Worm (Caenorhabditis elegans) whole organism, L1 larva: Measurements from ENCODE around the gene alg-1.
A peak's percentile ranks its signal among the peaks of the same experiment; 100 is the strongest.

ENCODE experiments used
- C04F5.9 ChIP-seq: sonication (generic microtip); optimal IDR thresholded peaks from 2 replicates; lab custom pipeline; 2016; ENCODE audit warnings: missing genetic modification characterization, missing compliant biosample characterization
- alr-1 ChIP-seq: fragments of 200-800 bp; sonication (Bioruptor generic); optimal IDR thresholded peaks from 2 replicates; lab custom pipeline; 2018; ENCODE audit warnings: borderline replicate concordance, mild to moderate bottlenecking, missing genetic modification characterization, missing compliant biosample characterization
- blmp-1 ChIP-seq: fragments of 150-350 bp; optimal IDR thresholded peaks from 2 replicates; lab custom pipeline; 2014; ENCODE audit warnings: missing biosample characterization, missing genetic modification characterization
- ceh-63 ChIP-seq: fragments of 200-800 bp; sonication (Bioruptor generic); optimal IDR thresholded peaks from 2 replicates; lab custom pipeline; 2018; ENCODE audit warnings: mild to moderate bottlenecking, missing genetic modification characterization, missing compliant biosample characterization
- ceh-82 ChIP-seq, 3 experiments: fragments of 150-350 bp in 1 of 3; sonication (generic microtip) in 2 of 3; optimal IDR thresholded peaks; 2 replicates each; lab custom pipeline; 2014 to 2017; ENCODE audit warnings: missing biosample characterization in 3 of 3, missing genetic modification characterization in 3 of 3
- ceh-90 ChIP-seq: sonication (generic microtip); optimal IDR thresholded peaks from 2 replicates; lab custom pipeline; 2016; ENCODE audit warnings: missing genetic modification characterization, missing compliant biosample characterization
- dpl-1 ChIP-seq, 3 experiments: fragments of 150-350 bp in 2 of 3; sonication (generic microtip) in 1 of 3; optimal IDR thresholded peaks; 2 replicates each; lab custom pipeline; 2014 to 2017; ENCODE audit warnings: missing biosample characterization in 3 of 3, missing genetic modification characterization in 3 of 3, missing genetic modification reagents in 3 of 3
- dsc-1 ChIP-seq: sonication (generic microtip); optimal IDR thresholded peaks from 2 replicates; lab custom pipeline; 2016; ENCODE audit warnings: mild to moderate bottlenecking, missing genetic modification characterization, missing compliant biosample characterization
- efl-1 ChIP-seq, 4 experiments: fragments of 150-350 bp; optimal IDR thresholded peaks in 3 of 4; peaks in 1 of 4; 1 replicate in 1 of 4; 2 replicates in 3 of 4; lab custom pipeline; 2014; ENCODE audit warnings: missing biosample characterization in 2 of 4, missing genetic modification characterization in 2 of 4, missing genetic modification reagents in 2 of 4
- egl-13 ChIP-seq: sonication (generic microtip); optimal IDR thresholded peaks from 2 replicates; lab custom pipeline; 2016; ENCODE audit warnings: missing genotype, missing genetic modification reagents, missing genetic modification characterization, missing compliant biosample characterization
- elt-3 ChIP-seq, 6 experiments: fragments of 150-350 bp in 1 of 6; sonication (generic microtip); optimal IDR thresholded peaks; 2 replicates each; lab custom pipeline; 2017 to 2018; ENCODE audit warnings: missing biosample characterization in 6 of 6, missing genetic modification characterization in 6 of 6, inconsistent platforms in 1 of 6
- ets-5 ChIP-seq: fragments of 200-800 bp; sonication (Bioruptor generic); IDR thresholded peaks from 2 replicates; pipeline ENCODE4 v1.3.6; 2022; ENCODE audit warnings: missing genetic modification characterization, missing compliant biosample characterization
- fkh-8 ChIP-seq: sonication (generic microtip); optimal IDR thresholded peaks from 2 replicates; lab custom pipeline; 2016; ENCODE audit warnings: mild to moderate bottlenecking, missing genetic modification characterization, missing compliant biosample characterization
- fos-1 ChIP-seq: fragments of 150-350 bp; optimal IDR thresholded peaks from 2 replicates; lab custom pipeline; 2014; ENCODE audit warnings: missing biosample characterization, missing genetic modification characterization
- hlh-17 ChIP-seq: fragments of 200-800 bp; sonication (Bioruptor generic); optimal IDR thresholded peaks from 2 replicates; lab custom pipeline; 2018; ENCODE audit warnings: missing genetic modification characterization, mild to moderate bottlenecking, missing compliant biosample characterization, moderate library complexity, borderline replicate concordance
- hlh-4 ChIP-seq: sonication (generic microtip); optimal IDR thresholded peaks from 2 replicates; lab custom pipeline; 2016; ENCODE audit warnings: mild to moderate bottlenecking, missing genetic modification characterization, missing compliant biosample characterization
- hpl-2 ChIP-seq: fragments of 150-350 bp; optimal IDR thresholded peaks from 2 replicates; lab custom pipeline; 2014; ENCODE audit warnings: missing biosample characterization, missing genetic modification reagents, missing genetic modification characterization
- lin-13 ChIP-seq: fragments of 150-350 bp; optimal IDR thresholded peaks from 2 replicates; lab custom pipeline; 2014; ENCODE audit warnings: missing biosample characterization, missing genetic modification reagents, missing genetic modification characterization
- lin-14 ChIP-seq: fragments of 200-800 bp; sonication (Bioruptor generic); optimal IDR thresholded peaks from 2 replicates; lab custom pipeline; 2018; ENCODE audit warnings: mild to moderate bottlenecking, missing genetic modification characterization, moderate library complexity, missing compliant biosample characterization
- lin-35 ChIP-seq, 2 experiments: fragments of 150-350 bp; optimal IDR thresholded peaks; 2 replicates each; lab custom pipeline; 2014; ENCODE audit warnings: missing biosample characterization in 2 of 2, missing genetic modification characterization in 2 of 2, missing genetic modification reagents in 2 of 2
- lsy-2 ChIP-seq, 2 experiments: fragments of 150-350 bp; optimal IDR thresholded peaks; 2 replicates each; lab custom pipeline; 2014; ENCODE audit warnings: missing biosample characterization in 2 of 2, missing genetic modification characterization in 2 of 2
- mdl-1 ChIP-seq, 2 experiments: fragments of 150-350 bp; optimal IDR thresholded peaks; 2 replicates each; lab custom pipeline; 2014 to 2017; ENCODE audit warnings: missing biosample characterization in 2 of 2, missing genetic modification characterization in 2 of 2, inconsistent platforms in 1 of 2
- mep-1 ChIP-seq: fragments of 150-350 bp; optimal IDR thresholded peaks from 2 replicates; lab custom pipeline; 2014; ENCODE audit warnings: missing biosample characterization, missing genetic modification characterization
- nhr-20 ChIP-seq: sonication (generic microtip); optimal IDR thresholded peaks from 2 replicates; lab custom pipeline; 2016; ENCODE audit warnings: mild to moderate bottlenecking, missing genetic modification characterization, missing compliant biosample characterization
- nhr-47 ChIP-seq: sonication (generic microtip); optimal IDR thresholded peaks from 2 replicates; lab custom pipeline; 2016; ENCODE audit warnings: mild to moderate bottlenecking, missing genetic modification characterization, moderate library complexity, missing compliant biosample characterization
- nhr-71 ChIP-seq: sonication (generic microtip); optimal IDR thresholded peaks from 2 replicates; lab custom pipeline; 2016; ENCODE audit warnings: mild to moderate bottlenecking, missing genetic modification characterization, moderate library complexity, missing compliant biosample characterization
- nhr-85 ChIP-seq: sonication (generic microtip); peaks from one replicate; lab custom pipeline; 2016; ENCODE audit warnings: missing genetic modification characterization, inconsistent platforms, missing compliant biosample characterization
- nhr-90 ChIP-seq: sonication (generic microtip); optimal IDR thresholded peaks from 2 replicates; lab custom pipeline; 2016; ENCODE audit warnings: mild to moderate bottlenecking, missing genetic modification characterization, missing compliant biosample characterization; ENCODE audit not compliant: poor library complexity
- pag-3 ChIP-seq: sonication (generic microtip); optimal IDR thresholded peaks from 2 replicates; lab custom pipeline; 2017; ENCODE audit warnings: missing genetic modification characterization, mild to moderate bottlenecking, missing compliant biosample characterization, antibody characterized with exemption, borderline replicate concordance; ENCODE audit not compliant: insufficient read depth
- pqm-1 ChIP-seq: sonication (generic microtip); optimal IDR thresholded peaks from 3 replicates; lab custom pipeline; 2017; ENCODE audit warnings: missing biosample characterization, missing genetic modification characterization
- rnt-1 ChIP-seq: sonication (generic microtip); optimal IDR thresholded peaks from 2 replicates; lab custom pipeline; 2016; ENCODE audit warnings: mild to moderate bottlenecking, missing genetic modification characterization, moderate library complexity, missing compliant biosample characterization
- skn-1 ChIP-seq: fragments of 150-350 bp; optimal IDR thresholded peaks from 2 replicates; lab custom pipeline; 2014; ENCODE audit warnings: missing biosample characterization, missing genetic modification characterization
- snu-23 ChIP-seq: sonication (generic microtip); optimal IDR thresholded peaks from 2 replicates; lab custom pipeline; 2016; ENCODE audit warnings: missing genetic modification characterization, missing compliant biosample characterization
- sox-4 ChIP-seq: sonication (generic microtip); optimal IDR thresholded peaks from 2 replicates; lab custom pipeline; 2016; ENCODE audit warnings: missing genetic modification characterization, missing compliant biosample characterization
- sptf-1 ChIP-seq: fragments of 150-350 bp; optimal IDR thresholded peaks from 2 replicates; lab custom pipeline; 2014; ENCODE audit warnings: missing biosample characterization, missing genetic modification characterization
- swsn-7 ChIP-seq: sonication (generic microtip); optimal IDR thresholded peaks from 2 replicates; lab custom pipeline; 2016; ENCODE audit warnings: missing genetic modification characterization, missing compliant biosample characterization
- tbx-2 ChIP-seq: sonication (generic microtip); optimal IDR thresholded peaks from 2 replicates; lab custom pipeline; 2016; ENCODE audit warnings: missing genetic modification characterization, missing compliant biosample characterization
- tlp-1 ChIP-seq: fragments of 150-350 bp; optimal IDR thresholded peaks from 2 replicates; lab custom pipeline; 2014; ENCODE audit warnings: missing biosample characterization, missing genetic modification characterization
- unc-30 ChIP-seq: sonication (generic microtip); optimal IDR thresholded peaks from 2 replicates; lab custom pipeline; 2017; ENCODE audit warnings: missing biosample characterization, missing genetic modification characterization
- vab-15 ChIP-seq: sonication (generic microtip); optimal IDR thresholded peaks from 2 replicates; lab custom pipeline; 2017; ENCODE audit warnings: missing genotype, mild to moderate bottlenecking, missing genetic modification characterization, missing compliant biosample characterization
- xbp-1 ChIP-seq: sonication (generic microtip); optimal IDR thresholded peaks from 2 replicates; lab custom pipeline; 2016; ENCODE audit warnings: missing genetic modification characterization, missing compliant biosample characterization
- ztf-4 ChIP-seq: fragments of 150-350 bp; optimal IDR thresholded peaks from 2 replicates; lab custom pipeline; 2014; ENCODE audit warnings: missing biosample characterization, missing genetic modification characterization

The alg-1 gene

DNA sequence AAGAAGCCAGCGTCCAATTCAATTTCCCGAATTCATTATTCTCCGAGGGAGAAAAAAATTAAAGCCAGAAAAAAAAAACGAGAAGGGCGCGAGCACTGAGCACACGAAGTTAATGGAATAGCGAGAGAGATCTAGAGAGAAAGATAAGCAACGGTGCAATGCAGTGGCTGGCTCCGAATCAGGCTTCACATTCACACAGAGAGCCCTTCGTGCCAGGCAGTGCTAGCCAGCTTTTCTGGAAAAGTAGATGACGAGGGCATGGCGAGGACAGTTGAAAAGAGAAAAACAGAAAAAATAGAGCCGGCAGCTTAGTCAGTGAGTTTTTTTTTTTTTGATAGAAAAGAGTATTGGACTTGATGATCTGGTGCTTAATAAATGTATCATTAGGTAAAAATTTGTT is 35.3 kb upstream of the alg-1 start (continued):
- TF ChIP-seq lin-14 (GFP tag; lab: Kevin White, UChicago), result peak; percentile 48

ce11 chrX:13914289-13914688 is 34.6 kb upstream of the alg-1 start, which contains the start of gene Y26E6A.2:
Gene Y26E6A.2 (minus strand): TSS chrX:13914389.
- no peak for TF ChIP-seq alr-1 (tag; lab: Kevin White, UChicago)
- TF ChIP-seq lin-14 (GFP tag; lab: Kevin White, UChicago), result peak; percentile 50
- no peak for TF ChIP-seq sox-4 (tag; lab: Kevin White, UChicago)
- TF ChIP-seq ztf-4 (tag; lab: Kevin White, UChicago), result no peak
- TF ChIP-seq tlp-1 (tag; lab: Kevin White, UChicago), result no peak

DNA sequence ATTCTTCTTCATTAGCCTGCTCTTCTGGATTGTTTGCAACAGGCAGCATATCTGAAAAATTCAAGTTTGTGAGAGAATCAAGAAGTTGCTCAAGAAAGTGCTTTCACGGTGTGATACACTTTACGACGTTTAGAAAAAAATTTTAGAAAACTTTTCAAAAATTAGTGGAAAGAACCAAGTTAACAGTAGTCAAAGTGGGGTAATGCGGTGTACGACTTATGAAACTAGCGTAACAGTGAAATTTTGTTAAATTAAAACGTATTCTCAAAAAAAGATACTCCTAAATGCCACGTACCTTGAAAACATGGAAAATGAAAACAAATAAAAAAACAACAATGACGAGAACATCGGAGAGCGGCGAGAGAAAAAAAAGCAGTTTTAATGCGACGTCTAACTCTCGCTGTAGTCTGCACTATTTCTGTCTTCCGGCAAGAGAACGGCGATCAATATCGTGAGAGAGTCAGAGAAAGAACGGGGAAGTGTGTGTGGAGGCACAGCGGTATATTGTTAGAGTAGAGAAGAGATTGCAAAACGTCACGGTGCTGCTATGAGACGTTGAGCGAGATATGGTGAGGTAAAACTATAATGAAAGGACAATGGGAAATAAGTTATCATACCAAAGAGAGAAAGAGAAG is 31.7 kb upstream of the alg-1 start, which contains the start of gene ekl-5:
ekl-5 (minus strand) TSS at position 51 of the 635 bp plus-strand sequence.
- TF ChIP-seq ceh-63 (GFP tag; lab: Kevin White, UChicago), result no peak
- no peak for TF ChIP-seq pqm-1 (tag; lab: Kevin White, UChicago)
- TF ChIP-seq snu-23, result peak; percentile 74
- peak; percentile 59 for TF ChIP-seq nhr-20
- no peak for TF ChIP-seq nhr-90 (tag; lab: Kevin White, UChicago)
- peak; percentile 74 for TF ChIP-seq mep-1 (tag; lab: Kevin White, UChicago)
- TF ChIP-seq dpl-1 (GFP tag; optimal IDR thresholded peaks at IDR 0.05; lab: Kevin White, UChicago), result no peak
- no peak for TF ChIP-seq vab-15
- TF ChIP-seq rnt-1 (tag; lab: Kevin White, UChicago), result peak; percentile 65
- no peak for TF ChIP-seq pag-3
- TF ChIP-seq lin-14 (GFP tag; lab: Kevin White, UChicago), result peak; percentile 98
- peak; percentile 50 for TF ChIP-seq nhr-47 (tag; lab: Kevin White, UChicago)
- TF ChIP-seq dsc-1 (tag; lab: Kevin White, UChicago), result peak; percentile 5
- TF ChIP-seq efl-1 (optimal IDR thresholded peaks at IDR 0.05; lab: Kevin White, UChicago), result peak; percentile 33 to 56
- TF ChIP-seq efl-1 (GFP tag; optimal IDR thresholded peaks at IDR 0.05 in 1 of 2; lab: Kevin White, UChicago), result no peak
- TF ChIP-seq blmp-1 (tag; lab: Kevin White, UChicago), result peak; percentile 63
- no peak for TF ChIP-seq hpl-2 (GFP tag; lab: Kevin White, UChicago)
- TF ChIP-seq unc-30, result no peak
- TF ChIP-seq ets-5 (GFP tag; lab: Robert Waterston, UW), result no peak
- peak; percentile 9 for TF ChIP-seq fkh-8 (tag; lab: Kevin White, UChicago)
- peak; percentile 43 for TF ChIP-seq tbx-2 (tag; lab: Kevin White, UChicago)
- no peak for TF ChIP-seq lin-13 (GFP tag; lab: Kevin White, UChicago)
- no peak for TF ChIP-seq C04F5.9 (tag; lab: Kevin White, UChicago)
- peak; percentile 21 to 55 for TF ChIP-seq lin-35 (GFP tag; optimal IDR thresholded peaks at IDR 0.05; lab: Kevin White, UChicago)
- peak; percentile 47 for TF ChIP-seq swsn-7 (tag; lab: Kevin White, UChicago)
- peak in 1 of 2 experiments; percentile 43 for TF ChIP-seq mdl-1 (tag; optimal IDR thresholded peaks at IDR 0.05; lab: Kevin White, UChicago)
- TF ChIP-seq fos-1 (tag; lab: Kevin White, UChicago), result no peak
- peak; percentile 52 for TF ChIP-seq skn-1
- TF ChIP-seq nhr-71 (tag; lab: Kevin White, UChicago), result peak; percentile 66
- TF ChIP-seq ceh-82 (tag; optimal IDR thresholded peaks at IDR 0.05; lab: Kevin White, UChicago), result peak in 1 of 3 experiments; percentile 39
- TF ChIP-seq sptf-1, result no peak
- peak in 1 of 2 experiments; percentile 55 for TF ChIP-seq lsy-2 (tag; optimal IDR thresholded peaks at IDR 0.05; lab: Kevin White, UChicago)
- TF ChIP-seq elt-3 (tag; optimal IDR thresholded peaks at IDR 0.05; lab: Kevin White, UChicago), result peak in 3 of 6 experiments; percentile 24 to 99 (median 84)
- TF ChIP-seq hlh-17, result no peak
- TF ChIP-seq nhr-85 (tag; lab: Kevin White, UChicago), result peak; percentile 78
- TF ChIP-seq hlh-4 (tag; lab: Kevin White, UChicago), result no peak
- peak; percentile 39 for TF ChIP-seq xbp-1
- no peak for TF ChIP-seq egl-13 (tag; lab: Kevin White, UChicago)
- no peak for TF ChIP-seq ceh-90 (tag; lab: Kevin White, UChicago)
